Fruit fly (Drosophila melanogaster): ENCODE results near the gene CG7394.

The CG7394 gene

dm6 chr3L:11533704-11534319 lies 28.0 kb upstream of the CG7394 start (continued):
- TF ChIP-seq Sin3A (optimal IDR thresholded peaks at IDR 0.05) (no peak), Bdp1 (GFP tag; optimal IDR thresholded peaks at IDR 0.05) (no peak), Elba2 (GFP tag; optimal IDR thresholded peaks at IDR 0.05) (no peak), cad (GFP tag; optimal IDR thresholded peaks at IDR 0.05) (no peak), CG2120 (GFP tag; optimal IDR thresholded peaks at IDR 0.05) (peak; percentile 75), Aef1 (GFP tag; IDR thresholded peaks at IDR 0.05) (peak; percentile 13; the same call in 1 of the 3 replicates), CG7271 (tag; optimal IDR thresholded peaks at IDR 0.05) (no peak), dati (GFP tag; IDR thresholded peaks at IDR 0.05) (no peak), CG4707 (GFP tag; optimal IDR thresholded peaks at IDR 0.05) (no peak), Lim3 (GFP tag; IDR thresholded peaks at IDR 0.05) (no peak), ato (GFP tag; IDR thresholded peaks at IDR 0.05; ENCODE audit: partially characterized antibody) (no peak), CG10147 (GFP tag; optimal IDR thresholded peaks at IDR 0.05) (peak; percentile 23), al (GFP tag; IDR thresholded peaks at IDR 0.05) (peak; percentile 50; the same call in 1 of the 2 replicates), fru (optimal IDR thresholded peaks at IDR 0.05) (no peak), CG10979 (tag; optimal IDR thresholded peaks at IDR 0.05) (peak; percentile 5), cato (GFP tag; optimal IDR thresholded peaks at IDR 0.05; ENCODE audit: borderline replicate concordance) (no peak), pb (GFP tag; optimal IDR thresholded peaks at IDR 0.05) (no peak), onecut (GFP tag; IDR thresholded peaks at IDR 0.05) (no peak), CG7357 (GFP tag; IDR thresholded peaks at IDR 0.05) (no peak), CG7556 (GFP tag; optimal IDR thresholded peaks at IDR 0.05) (peak; percentile 68), h (optimal IDR thresholded peaks at IDR 0.05) (no peak), sob (GFP tag; IDR thresholded peaks at IDR 0.05) (peak; percentile 51), CG18011 (GFP tag; optimal IDR thresholded peaks at IDR 0.05) (no peak), CG31388 (GFP tag; optimal IDR thresholded peaks at IDR 0.05) (no peak), ac (GFP tag; optimal IDR thresholded peaks at IDR 0.05) (no peak), NC2β (GFP tag; optimal IDR thresholded peaks at IDR 0.05) (no peak), CG2199 (GFP tag; IDR thresholded peaks at IDR 0.05) (no peak), CG6272 (GFP tag; IDR thresholded peaks at IDR 0.05) (no peak), CG34422 (GFP tag; IDR thresholded peaks at IDR 0.05) (0 out of 3 replicates have a peak, but pooled peaks have one; percentile 37), Hr3 (GFP tag; optimal IDR thresholded peaks at IDR 0.05) (no peak), fd102C (GFP tag; optimal IDR thresholded peaks at IDR 0.05) (no peak), inv (GFP tag; IDR thresholded peaks at IDR 0.05; ENCODE audit: partially characterized antibody) (no peak), CG5180 (GFP tag; optimal IDR thresholded peaks at IDR 0.05) (peak; percentile 32), CG5245 (GFP tag; optimal IDR thresholded peaks at IDR 0.05) (no peak), fu2 (GFP tag; optimal IDR thresholded peaks at IDR 0.05) (peak; percentile 15), toy (GFP tag; IDR thresholded peaks at IDR 0.05) (no peak), HLH4C (GFP tag; IDR thresholded peaks at IDR 0.05; ENCODE audit: partially characterized antibody) (no peak), trh (GFP tag; optimal IDR thresholded peaks at IDR 0.05) (no peak), CG12942 (GFP tag; optimal IDR thresholded peaks at IDR 0.05) (no peak), Ada2b (GFP tag; IDR thresholded peaks at IDR 0.05) (no peak), CG14965 (GFP tag; optimal IDR thresholded peaks at IDR 0.05; ENCODE audit: borderline replicate concordance) (no peak), CG8089 (GFP tag; optimal IDR thresholded peaks at IDR 0.05) (no peak), ttk (GFP tag; IDR thresholded peaks at IDR 0.05) (peak; percentile 36; the same call in 1 of the 2 replicates), CG12391 (tag; optimal IDR thresholded peaks at IDR 0.05) (peak; percentile 17), schlank (tag; optimal IDR thresholded peaks at IDR 0.05) (peak; percentile 23), Chrac-16 (GFP tag; optimal IDR thresholded peaks at IDR 0.05) (no peak), sqz (GFP tag; optimal IDR thresholded peaks at IDR 0.05) (no peak), Ptx1 (GFP tag; IDR thresholded peaks at IDR 0.05) (peak; percentile 56; the same call in 1 of the 2 replicates), Nf-YA (GFP tag; IDR thresholded peaks at IDR 0.05) (no peak), CG11696 (GFP tag; IDR thresholded peaks at IDR 0.05) (no peak), grn (GFP tag; optimal IDR thresholded peaks at IDR 0.05) (no peak), CG8765 (GFP tag; IDR thresholded peaks at IDR 0.05) (no peak), HmgD (GFP tag; optimal IDR thresholded peaks at IDR 0.05) (no peak)

Measured in whole organism, embryonic.